Worm (Caenorhabditis elegans) whole organism, early embryonic: Measurements from ENCODE around the gene T25E12.6.

Experiments
- B0310.2 ChIP-seq: sonication (generic microtip); optimal IDR thresholded peaks from 2 replicates; lab custom pipeline; 2016; ENCODE audit warnings: mild to moderate bottlenecking, missing genetic modification characterization, missing compliant biosample characterization
- F13C5.2 ChIP-seq: sonication (generic microtip); optimal IDR thresholded peaks from 2 replicates; lab custom pipeline; 2017; ENCODE audit warnings: mild to moderate bottlenecking, missing genetic modification characterization, inconsistent platforms, missing compliant biosample characterization
- aly-1 ChIP-seq: sonication (generic microtip); optimal IDR thresholded peaks from 2 replicates; lab custom pipeline; 2016; ENCODE audit warnings: missing genetic modification characterization, missing compliant biosample characterization
- ama-1 ChIP-seq: fragments of 150-350 bp; optimal IDR thresholded peaks from 2 replicates; lab custom pipeline; 2014
- ceh-13 ChIP-seq: fragments of 200-800 bp; sonication (Bioruptor generic); optimal IDR thresholded peaks from 2 replicates; lab custom pipeline; 2018; ENCODE audit warnings: mild to moderate bottlenecking, missing genetic modification characterization, missing compliant biosample characterization
- ceh-36 ChIP-seq: sonication (generic microtip); optimal IDR thresholded peaks from 2 replicates; lab custom pipeline; 2016; ENCODE audit warnings: missing genetic modification characterization, inconsistent platforms, missing compliant biosample characterization
- ets-7 ChIP-seq: sonication (generic microtip); optimal IDR thresholded peaks from 2 replicates; lab custom pipeline; 2016; ENCODE audit warnings: missing genotype, missing genetic modification characterization, missing compliant biosample characterization
- flt-1 ChIP-seq: fragments of 200-800 bp; sonication (Bioruptor generic); IDR thresholded peaks from 2 replicates; pipeline ENCODE4 v1.3.6; 2022; ENCODE audit warnings: missing genetic modification characterization, missing compliant biosample characterization
- hmbx-1 ChIP-seq: sonication (generic microtip); optimal IDR thresholded peaks from 2 replicates; lab custom pipeline; 2016; ENCODE audit warnings: mild to moderate bottlenecking, missing genetic modification characterization, missing compliant biosample characterization
- hmg-4 ChIP-seq: fragments of 200-800 bp; sonication (Bioruptor generic); optimal IDR thresholded peaks from 2 replicates; lab custom pipeline; 2018; ENCODE audit warnings: mild to moderate bottlenecking, missing genetic modification characterization, missing compliant biosample characterization
- hnd-1 ChIP-seq: sonication (generic microtip); optimal IDR thresholded peaks from 2 replicates; lab custom pipeline; 2016; ENCODE audit warnings: missing genetic modification characterization, missing compliant biosample characterization
- pes-1 ChIP-seq: fragments of 200-800 bp; sonication (Bioruptor generic); IDR thresholded peaks from 2 replicates; pipeline ENCODE4 v1.3.6; 2022; ENCODE audit warnings: missing genetic modification reagents, missing genetic modification characterization, missing compliant biosample characterization
- scrt-1 ChIP-seq: fragments of 200-800 bp; sonication (Bioruptor generic); IDR thresholded peaks from 2 replicates; pipeline ENCODE4 v1.3.6; 2022; ENCODE audit warnings: missing genetic modification characterization, missing compliant biosample characterization
- tbx-11 ChIP-seq: fragments of 200-800 bp; sonication (Bioruptor generic); IDR thresholded peaks from 2 replicates; pipeline ENCODE4 v1.3.6; 2022; ENCODE audit warnings: missing genetic modification characterization, missing compliant biosample characterization
- tbx-37 ChIP-seq: fragments of 200-800 bp; sonication (Bioruptor generic); conservative IDR thresholded peaks from 2 replicates; pipeline ENCODE4 v1.3.6; 2022; ENCODE audit warnings: missing genetic modification reagents, missing genetic modification characterization, missing compliant biosample characterization
- tra-4 ChIP-seq: sonication (generic microtip); optimal IDR thresholded peaks from 2 replicates; lab custom pipeline; 2017; ENCODE audit warnings: missing genetic modification characterization, missing compliant biosample characterization

The T25E12.6 gene

ce11 chrV:16713797-16714196, 28.4 kb upstream of the T25E12.6 start:
- TF ChIP-seq ceh-36 (tag; lab: Kevin White, UChicago) = no peak
- TF ChIP-seq pes-1 (GFP tag; lab: Robert Waterston, UW) = no peak
- TF ChIP-seq ama-1 (lab: Kevin White, UChicago) = no peak
- TF ChIP-seq tbx-11 (GFP tag; lab: Robert Waterston, UW) = no peak
- TF ChIP-seq hmbx-1 = no peak
- TF ChIP-seq B0310.2 (tag; lab: Kevin White, UChicago) = no peak
- TF ChIP-seq hnd-1 (tag; lab: Kevin White, UChicago) = no peak
- TF ChIP-seq ceh-13 (GFP tag; lab: Kevin White, UChicago) = no peak
- TF ChIP-seq F13C5.2 (tag; lab: Kevin White, UChicago) = no peak
- TF ChIP-seq flt-1 (GFP tag; lab: Robert Waterston, UW) = no peak
- no peak for TF ChIP-seq ets-7 (tag; lab: Kevin White, UChicago)
- TF ChIP-seq scrt-1 (GFP tag; lab: Robert Waterston, UW) = no peak
- TF ChIP-seq hmg-4 (GFP tag; lab: Kevin White, UChicago) = no peak

- TF ChIP-seq B0310.2 (tag; lab: Kevin White, UChicago) (no peak), F13C5.2 (tag; lab: Kevin White, UChicago) (no peak), scrt-1 (GFP tag; lab: Robert Waterston, UW) (no peak), ceh-36 (tag; lab: Kevin White, UChicago) (no peak), tra-4 (tag; lab: Kevin White, UChicago) (no peak), hnd-1 (tag; lab: Kevin White, UChicago) (no peak), ama-1 (lab: Kevin White, UChicago) (no peak), tbx-37 (GFP tag; lab: Robert Waterston, UW) (no peak), aly-1 (tag; lab: Kevin White, UChicago) (no peak), ceh-13 (GFP tag; lab: Kevin White, UChicago) (no peak), ets-7 (tag; lab: Kevin White, UChicago) (no peak), pes-1 (GFP tag; lab: Robert Waterston, UW) (no peak), tbx-11 (GFP tag; lab: Robert Waterston, UW) (no peak), hmg-4 (GFP tag; lab: Kevin White, UChicago) (no peak), flt-1 (GFP tag; lab: Robert Waterston, UW) (no peak)
Observed at ce11 chrV:16716574-16716973, 25.6 kb upstream of the T25E12.6 start, which contains the start of gene srh-137. Gene srh-137 (minus strand): TSS chrV:16716674.

ce11 chrV:16723744-16724143, 18.5 kb upstream of the T25E12.6 start, which contains the start of gene nhr-112:
Gene nhr-112 (minus strand): TSS chrV:16723844.
- TF ChIP-seq scrt-1 (GFP tag; lab: Robert Waterston, UW) = no peak
- TF ChIP-seq ceh-13 (GFP tag; lab: Kevin White, UChicago) = no peak
- TF ChIP-seq aly-1 (tag; lab: Kevin White, UChicago) = no peak
- TF ChIP-seq tra-4 (tag; lab: Kevin White, UChicago) = no peak
- TF ChIP-seq ceh-36 (tag; lab: Kevin White, UChicago) = no peak
- TF ChIP-seq B0310.2 (tag; lab: Kevin White, UChicago) = no peak
- TF ChIP-seq hnd-1 (tag; lab: Kevin White, UChicago) = no peak
- no peak for TF ChIP-seq F13C5.2 (tag; lab: Kevin White, UChicago)
- TF ChIP-seq ama-1 (lab: Kevin White, UChicago) = no peak

- TF ChIP-seq hnd-1 (tag; lab: Kevin White, UChicago) (no peak), ets-7 (tag; lab: Kevin White, UChicago) (no peak), F13C5.2 (tag; lab: Kevin White, UChicago) (no peak), ama-1 (lab: Kevin White, UChicago) (no peak), scrt-1 (GFP tag; lab: Robert Waterston, UW) (no peak), hmg-4 (GFP tag; lab: Kevin White, UChicago) (no peak)
Observed at ce11 chrV:16724574-16724973, 17.6 kb upstream of the T25E12.6 start.

ce11 chrV:16725955-16726354, 16.3 kb upstream of the T25E12.6 start:
- TF ChIP-seq aly-1 (tag; lab: Kevin White, UChicago) (no peak), hmbx-1 (no peak), tra-4 (tag; lab: Kevin White, UChicago) (no peak), ceh-36 (tag; lab: Kevin White, UChicago) (no peak), ets-7 (tag; lab: Kevin White, UChicago) (no peak), tbx-11 (GFP tag; lab: Robert Waterston, UW) (no peak)

- no peak for TF ChIP-seq hmbx-1
- no peak for TF ChIP-seq hmg-4 (GFP tag; lab: Kevin White, UChicago)
- no peak for TF ChIP-seq ama-1 (lab: Kevin White, UChicago)
- TF ChIP-seq ceh-13 (GFP tag; lab: Kevin White, UChicago) = no peak
- no peak for TF ChIP-seq tra-4 (tag; lab: Kevin White, UChicago)
- TF ChIP-seq pes-1 (GFP tag; lab: Robert Waterston, UW) = no peak
- no peak for TF ChIP-seq tbx-11 (GFP tag; lab: Robert Waterston, UW)
- no peak for TF ChIP-seq aly-1 (tag; lab: Kevin White, UChicago)
- TF ChIP-seq F13C5.2 (tag; lab: Kevin White, UChicago) = no peak
- no peak for TF ChIP-seq tbx-37 (GFP tag; lab: Robert Waterston, UW)
Observed at ce11 chrV:16726915-16727314, 15.3 kb upstream of the T25E12.6 start, which contains the start of gene T25E12.14. Gene T25E12.14 (plus strand): TSS chrV:16727215.

- TF ChIP-seq ama-1 (lab: Kevin White, UChicago) = no peak
- no peak for TF ChIP-seq hmg-4 (GFP tag; lab: Kevin White, UChicago)
- TF ChIP-seq aly-1 (tag; lab: Kevin White, UChicago) = no peak
- TF ChIP-seq scrt-1 (GFP tag; lab: Robert Waterston, UW) = no peak
Observed at ce11 chrV:16728431-16728830, 13.8 kb upstream of the T25E12.6 start, which contains the start of gene fbxa-127. Gene fbxa-127 (plus strand): TSS chrV:16728731.

ce11 chrV:16729961-16730360, 12.3 kb upstream of the T25E12.6 start, which contains the start of gene srz-99:
Gene srz-99 (plus strand): TSS chrV:16730261.
- TF ChIP-seq tra-4 (tag; lab: Kevin White, UChicago) (no peak), hmbx-1 (no peak)
